Worm (Caenorhabditis elegans): ENCODE measurements around the gene ttr-50.

ttr-50 gene

ce11 chrIV:11644705-11645104 is 3.9 kb upstream of the ttr-50 start:
- no peak for TF ChIP-seq unc-98 (GFP tag; IDR thresholded peaks at IDR 0.05)
- peak; percentile 29 for TF ChIP-seq hlh-17 (GFP tag; optimal IDR thresholded peaks at IDR 0.05; ENCODE audit: borderline replicate concordance)
- no peak for TF ChIP-seq ztf-4 (tag; optimal IDR thresholded peaks at IDR 0.05)

- no peak for TF ChIP-seq mdl-1 (tag; optimal IDR thresholded peaks at IDR 0.05)
- TF ChIP-seq ztf-11 (tag; optimal IDR thresholded peaks at IDR 0.05) = no peak
- no peak for TF ChIP-seq unc-30 (tag; optimal IDR thresholded peaks at IDR 0.05)
- no peak for TF ChIP-seq lin-35 (GFP tag; optimal IDR thresholded peaks at IDR 0.05)
- no peak for TF ChIP-seq efl-1 (optimal IDR thresholded peaks at IDR 0.05)
- TF ChIP-seq efl-1 (GFP tag; optimal IDR thresholded peaks at IDR 0.05 in 1 of 2) = no peak
- no peak for TF ChIP-seq isw-1 (GFP tag; IDR thresholded peaks at IDR 0.05)
- TF ChIP-seq lin-15B (tag; optimal IDR thresholded peaks at IDR 0.05) = no peak
- no peak for TF ChIP-seq pag-3 (tag; optimal IDR thresholded peaks at IDR 0.05; ENCODE audit: borderline replicate concordance, insufficient read depth)
- TF ChIP-seq aly-2 (tag; optimal IDR thresholded peaks at IDR 0.05) = no peak
- no peak for TF ChIP-seq lir-3 (tag; optimal IDR thresholded peaks at IDR 0.05; ENCODE audit: poor library complexity)
These were observed 3.0 kb upstream of the ttr-50 start, which contains the start of gene prx-2 for ce11 chrIV:11643829-11644228. TSS of gene prx-2 (plus strand) at chrIV:11644129.

- no peak for TF ChIP-seq Y116A8C.19 (tag; optimal IDR thresholded peaks at IDR 0.05; ENCODE audit: borderline replicate concordance)
- TF ChIP-seq grh-1 (GFP tag; IDR thresholded peaks at IDR 0.05) = no peak
- TF ChIP-seq pag-3 (tag; optimal IDR thresholded peaks at IDR 0.05; ENCODE audit: borderline replicate concordance, insufficient read depth) = no peak
These were observed 987 bp upstream of the ttr-50 start, which contains the start of gene ZK809.1 for ce11 chrIV:11641802-11642201. TSS of gene ZK809.1 (plus strand) at chrIV:11642102.

- TF ChIP-seq elt-2 (tag; optimal IDR thresholded peaks at IDR 0.05) (peak; percentile 9), zip-4 (GFP tag; optimal IDR thresholded peaks at IDR 0.05) (no peak), nhr-71 (tag; optimal IDR thresholded peaks at IDR 0.05) (peak; percentile 14)
These were observed 2.8 kb downstream of the ttr-50 start, which contains the start of gene rbm-17 for ce11 chrIV:11638016-11638415. TSS of gene rbm-17 (plus strand) at chrIV:11638316.

ce11 chrIV:11636409-11636723 is 4.4 kb downstream of the ttr-50 start, which contains the start of gene F58B3.6:
TSS of gene F58B3.6 (plus strand) at chrIV:11636648.
- TF ChIP-seq nhr-90 (tag; optimal IDR thresholded peaks at IDR 0.05; ENCODE audit: poor library complexity) = peak; percentile 30
- peak; percentile 22 to 71 for TF ChIP-seq lin-35 (GFP tag; optimal IDR thresholded peaks at IDR 0.05)
- TF ChIP-seq ceh-90 (tag; optimal IDR thresholded peaks at IDR 0.05) = no peak
- no peak for TF ChIP-seq unc-62 (GFP tag; optimal IDR thresholded peaks at IDR 0.05)
- TF ChIP-seq skn-1 (tag; optimal IDR thresholded peaks at IDR 0.05) = no peak
- no peak for TF ChIP-seq C34B4.2 (tag; optimal IDR thresholded peaks at IDR 0.05)
- TF ChIP-seq nhr-85 (tag) = no peak
- TF ChIP-seq xbp-1 (tag; optimal IDR thresholded peaks at IDR 0.05) = peak; percentile 10
- no peak for TF ChIP-seq ama-1 (optimal IDR thresholded peaks at IDR 0.05)
- no peak for TF ChIP-seq unc-30 (tag; optimal IDR thresholded peaks at IDR 0.05)
- TF ChIP-seq mab-9 (GFP tag; IDR thresholded peaks at IDR 0.05) = no peak
- peak; percentile 66 for TF ChIP-seq ztf-4 (tag; optimal IDR thresholded peaks at IDR 0.05)
- no peak for TF ChIP-seq nhr-11 (tag; optimal IDR thresholded peaks at IDR 0.05)
- TF ChIP-seq lir-3 (tag; optimal IDR thresholded peaks at IDR 0.05; ENCODE audit: poor library complexity) = peak; percentile 54
- no peak for TF ChIP-seq fos-1 (tag; optimal IDR thresholded peaks at IDR 0.05)
- no peak for TF ChIP-seq pax-3 (tag; optimal IDR thresholded peaks at IDR 0.05)
- TF ChIP-seq zag-1 (tag; optimal IDR thresholded peaks at IDR 0.05) = no peak
- no peak for TF ChIP-seq lin-13 (GFP tag; optimal IDR thresholded peaks at IDR 0.05)
- TF ChIP-seq unc-98 (GFP tag; IDR thresholded peaks at IDR 0.05) = no peak
- TF ChIP-seq C16A3.4 (tag; optimal IDR thresholded peaks at IDR 0.05) = peak; percentile 53
- peak; percentile 53 for TF ChIP-seq rnt-1 (tag; optimal IDR thresholded peaks at IDR 0.05)
- TF ChIP-seq snu-23 (GFP tag; optimal IDR thresholded peaks at IDR 0.05) = peak; percentile 84
- TF ChIP-seq egl-13 (tag; optimal IDR thresholded peaks at IDR 0.05) = no peak
- no peak for TF ChIP-seq sup-37 (GFP tag; optimal IDR thresholded peaks at IDR 0.05)
- no peak for TF ChIP-seq hpl-2 (GFP tag; optimal IDR thresholded peaks at IDR 0.05)
- peak in 1 of 2 experiments; percentile 91 for TF ChIP-seq mdl-1 (tag; optimal IDR thresholded peaks at IDR 0.05)
- TF ChIP-seq dpl-1 (GFP tag; optimal IDR thresholded peaks at IDR 0.05) = peak in 2 of 3 experiments; percentile 15 to 45
- TF ChIP-seq pag-3 (tag; optimal IDR thresholded peaks at IDR 0.05; ENCODE audit: borderline replicate concordance, insufficient read depth) = no peak
- TF ChIP-seq lin-14 (GFP tag; optimal IDR thresholded peaks at IDR 0.05) = peak; percentile 70
- no peak for TF ChIP-seq egl-27 (tag; optimal IDR thresholded peaks at IDR 0.05)
- TF ChIP-seq nhr-28 (tag; optimal IDR thresholded peaks at IDR 0.05) = no peak
- TF ChIP-seq nhr-237 (tag; optimal IDR thresholded peaks at IDR 0.05) = no peak

All from whole organism, L1 larva.